Worm (Caenorhabditis elegans): ENCODE results near the gene E01G4.3.

The E01G4.3 gene

DNA sequence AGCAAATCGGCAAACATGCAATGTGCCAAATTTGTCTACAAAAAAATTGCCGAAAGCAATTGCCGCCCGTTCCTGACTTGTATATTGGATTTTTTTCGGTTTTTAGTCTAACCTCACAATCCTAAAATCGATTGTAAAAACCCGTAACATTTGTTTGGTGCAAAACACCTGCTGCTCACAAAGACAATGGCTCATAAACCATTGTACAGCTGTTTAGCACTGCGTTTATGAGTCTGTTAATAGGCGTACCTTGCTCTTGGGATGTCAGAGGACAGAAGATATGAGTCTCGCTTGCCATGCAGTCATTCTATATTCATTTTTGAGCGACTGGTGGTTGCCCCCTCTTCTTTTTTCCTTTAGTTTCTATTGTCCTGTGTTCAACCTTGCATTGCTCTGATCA, 2.7 kb upstream of the E01G4.3 start, which contains the start of gene E01G4.5:
Gene E01G4.5 (plus strand): TSS at position 301 of the 400 bp plus-strand sequence.
- TF ChIP-seq cebp-2 (GFP tag; IDR thresholded peaks at IDR 0.05) (no peak), Y53G8AR.9 (GFP tag; conservative IDR thresholded peaks at IDR 0.05) (no peak), F49E8.2 (tag; optimal IDR thresholded peaks at IDR 0.05; ENCODE audit: insufficient read depth) (no peak), F22D6.2 (tag; optimal IDR thresholded peaks at IDR 0.05) (no peak), F37B4.10 (GFP tag; IDR thresholded peaks at IDR 0.05) (no peak), sptf-2 (GFP tag; optimal IDR thresholded peaks at IDR 0.05) (no peak), him-1 (tag; optimal IDR thresholded peaks at IDR 0.05) (no peak), lin-26 (GFP tag; IDR thresholded peaks at IDR 0.05) (no peak), C17E4.6 (GFP tag; IDR thresholded peaks at IDR 0.05) (no peak), ztf-28 (GFP tag; IDR thresholded peaks at IDR 0.05) (no peak), zfh-2 (GFP tag; conservative IDR thresholded peaks at IDR 0.05) (no peak), ceh-79 (tag; optimal IDR thresholded peaks at IDR 0.05) (no peak), chd-7 (tag; optimal IDR thresholded peaks at IDR 0.05) (no peak), ceh-27 (GFP tag; optimal IDR thresholded peaks at IDR 0.05) (no peak), Y95B8A.8 (GFP tag; IDR thresholded peaks at IDR 0.05) (no peak), mxl-1 (tag; optimal IDR thresholded peaks at IDR 0.05) (no peak), Y53F4B.3 (GFP tag; IDR thresholded peaks at IDR 0.05) (no peak), ztf-3 (GFP tag; optimal IDR thresholded peaks at IDR 0.05) (no peak)

- TF ChIP-seq lsy-27 (tag; optimal IDR thresholded peaks at IDR 0.05; ENCODE audit: borderline replicate concordance, insufficient read depth) (no peak), K11D2.4 (GFP tag; IDR thresholded peaks at IDR 0.05) (no peak), zim-3 (tag; optimal IDR thresholded peaks at IDR 0.05) (no peak), T26A5.8 (tag; optimal IDR thresholded peaks at IDR 0.05) (no peak), him-1 (tag; optimal IDR thresholded peaks at IDR 0.05) (no peak), B0035.1 (tag; optimal IDR thresholded peaks at IDR 0.05) (no peak)
Observed at ce11 chrII:13470655-13471054, 1.3 kb upstream of the E01G4.3 start.

DNA sequence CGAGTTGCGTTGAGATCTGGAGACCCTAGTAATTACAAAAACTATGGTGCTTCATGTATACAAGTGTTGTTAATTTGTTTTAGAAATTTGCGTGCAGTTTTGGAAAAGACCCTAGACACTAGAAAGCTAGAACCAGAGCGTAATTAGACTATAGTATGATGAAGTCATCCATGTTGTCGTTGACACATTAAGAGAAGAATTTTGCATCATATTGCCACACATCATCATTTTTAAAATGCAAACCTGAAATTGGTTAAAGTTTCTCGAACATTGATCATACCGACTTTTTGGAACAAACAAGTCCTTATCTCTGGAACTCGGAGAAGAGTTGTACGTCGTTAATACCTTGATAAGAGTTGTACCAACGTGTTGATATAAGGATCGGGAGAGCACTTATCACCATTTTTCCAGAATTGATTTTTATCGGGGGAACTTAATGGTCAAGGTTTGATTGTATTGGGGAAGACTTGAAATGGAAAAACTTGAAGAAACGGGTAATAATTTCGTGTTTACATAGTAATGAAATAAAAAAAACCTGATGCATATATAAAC, 1.5 kb downstream of the E01G4.3 start:
- TF ChIP-seq atf-7 (tag; optimal IDR thresholded peaks at IDR 0.05) (peak; percentile 3), ztf-22 (GFP tag; optimal IDR thresholded peaks at IDR 0.05) (peak; percentile 35), hmg-20 (GFP tag; IDR thresholded peaks at IDR 0.05) (no peak), Y53G8AR.9 (GFP tag; conservative IDR thresholded peaks at IDR 0.05) (no peak), nhr-80 (tag; optimal IDR thresholded peaks at IDR 0.05) (peak; percentile 87)

- TF ChIP-seq ztf-22 (GFP tag; optimal IDR thresholded peaks at IDR 0.05), result no peak
- no peak for TF ChIP-seq cebp-1 (GFP tag; IDR thresholded peaks at IDR 0.05)
- peak; percentile 20 for TF ChIP-seq cebp-1 (tag; optimal IDR thresholded peaks at IDR 0.05)
- no peak for TF ChIP-seq snpc-1.3 (tag; optimal IDR thresholded peaks at IDR 0.05; ENCODE audit: insufficient read depth)
- no peak for TF ChIP-seq C17E4.6 (GFP tag; IDR thresholded peaks at IDR 0.05)
- no peak for TF ChIP-seq lsy-27 (tag; optimal IDR thresholded peaks at IDR 0.05; ENCODE audit: borderline replicate concordance, insufficient read depth)
- no peak for TF ChIP-seq attf-5 (GFP tag; optimal IDR thresholded peaks at IDR 0.05)
- 0 out of 2 replicates have a peak, but pooled peaks have one; percentile 23 for TF ChIP-seq dox-1 (GFP tag; IDR thresholded peaks at IDR 0.05)
- TF ChIP-seq F23B12.7 (tag; optimal IDR thresholded peaks at IDR 0.05; ENCODE audit: insufficient read depth), result no peak
- peak; percentile 85 for TF ChIP-seq nhr-80 (tag; optimal IDR thresholded peaks at IDR 0.05)
- TF ChIP-seq ceh-79 (tag; optimal IDR thresholded peaks at IDR 0.05), result no peak
- TF ChIP-seq xnd-1 (tag; optimal IDR thresholded peaks at IDR 0.05), result no peak
- no peak for TF ChIP-seq F33H1.4 (GFP tag; IDR thresholded peaks at IDR 0.05)
- peak; percentile 4 for TF ChIP-seq lin-40 (tag; optimal IDR thresholded peaks at IDR 0.05)
- TF ChIP-seq lsl-1 (GFP tag; optimal IDR thresholded peaks at IDR 0.05), result no peak
- TF ChIP-seq aptf-2 (GFP tag; conservative IDR thresholded peaks at IDR 0.05), result no peak
- TF ChIP-seq nhr-90 (tag; optimal IDR thresholded peaks at IDR 0.05), result no peak
- no peak for TF ChIP-seq ccch-3 (GFP tag; optimal IDR thresholded peaks at IDR 0.05)
- TF ChIP-seq athp-1 (tag; optimal IDR thresholded peaks at IDR 0.05), result no peak
- TF ChIP-seq F22D6.2 (tag; optimal IDR thresholded peaks at IDR 0.05), result no peak
- TF ChIP-seq F52B5.7 (tag; optimal IDR thresholded peaks at IDR 0.05), result no peak
- no peak for TF ChIP-seq Y53G8AR.9 (GFP tag; conservative IDR thresholded peaks at IDR 0.05)
- TF ChIP-seq ekl-4 (GFP tag; IDR thresholded peaks at IDR 0.05), result no peak
- no peak for TF ChIP-seq atf-7 (tag; optimal IDR thresholded peaks at IDR 0.05)
Observed at ce11 chrII:13465381-13465838, 4.0 kb downstream of the E01G4.3 start.
